Fruit fly (Drosophila melanogaster) Kc167 (cell line): ENCODE results near the gene Cpr76Bb.

Experiments
- Myc ChIP-seq: fragments of >200 bp; optimal IDR thresholded peaks from 2 replicates; lab custom pipeline; 2017; ENCODE audit warnings: missing external identifiers
- Sin3A ChIP-seq: fragments of >200 bp; optimal IDR thresholded peaks from 2 replicates; lab custom pipeline; 2018; ENCODE audit warnings: missing external identifiers
- h ChIP-seq: fragments of >200 bp; optimal IDR thresholded peaks from 3 replicates; lab custom pipeline; 2018; ENCODE audit warnings: missing external identifiers
- insv ChIP-seq: fragments of >200 bp; optimal IDR thresholded peaks from 3 replicates; lab custom pipeline; 2018; ENCODE audit warnings: missing external identifiers
- psq ChIP-seq: fragments of >200 bp; optimal IDR thresholded peaks from 2 replicates; lab custom pipeline; 2017; ENCODE audit warnings: missing external identifiers
- ttk ChIP-seq: sonication (Bioruptor generic); optimal IDR thresholded peaks from 2 replicates; lab custom pipeline; 2017; ENCODE audit warnings: missing external identifiers

Cpr76Bb gene

DNA sequence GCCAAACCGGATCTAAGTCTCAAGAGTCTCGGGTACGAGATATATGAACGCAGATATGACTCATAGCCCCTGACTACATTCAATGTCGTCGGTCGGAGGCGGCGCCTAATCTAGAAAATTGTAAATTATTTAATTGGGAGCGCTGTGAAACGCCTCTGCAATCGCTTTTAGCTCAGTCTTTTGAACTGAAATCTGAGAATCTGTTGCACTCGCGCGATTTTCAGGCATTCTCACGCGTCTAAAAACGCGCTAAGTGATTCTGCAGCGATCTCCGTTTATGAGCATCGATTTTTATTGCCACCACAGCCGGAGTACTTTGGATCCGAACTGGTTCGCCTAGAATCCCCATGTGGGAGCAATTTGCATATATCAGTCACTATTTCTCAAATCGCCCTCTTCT lies 9.1 kb downstream of the Cpr76Bb start:
- TF ChIP-seq ttk (lab: Kevin White, UChicago) = no peak
- TF ChIP-seq Sin3A (lab: Kevin White, UChicago) = no peak
- TF ChIP-seq h (lab: Kevin White, UChicago) = no peak
- TF ChIP-seq Myc (lab: Kevin White, UChicago) = no peak
- no peak for TF ChIP-seq psq (lab: Kevin White, UChicago)
- no peak for TF ChIP-seq insv (lab: Kevin White, UChicago)

DNA sequence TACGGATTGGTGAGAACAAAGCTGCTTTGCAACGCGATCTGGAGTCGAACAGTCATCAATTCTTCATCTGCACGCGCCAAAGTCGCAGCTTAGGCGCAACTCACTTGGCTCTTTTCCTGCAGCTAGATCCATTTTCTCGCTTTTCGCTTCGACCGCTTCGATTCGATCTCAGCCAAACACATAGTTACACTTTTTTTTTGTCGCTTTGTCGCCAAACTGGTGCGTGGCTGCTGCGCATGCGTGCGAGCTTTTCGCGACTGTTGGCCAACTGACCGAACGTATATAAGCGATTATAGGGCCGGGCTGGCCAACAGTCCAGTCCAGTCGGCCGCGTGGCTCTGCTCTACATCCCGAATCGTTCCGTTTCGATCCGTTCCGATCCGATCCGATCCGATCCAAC lies 13.0 kb downstream of the Cpr76Bb start, which contains the start of gene Cpr76Bd:
Gene Cpr76Bd, plus strand, starts transcription at position 301 of the 400 bp plus-strand sequence.
- no peak for TF ChIP-seq psq (lab: Kevin White, UChicago)
- no peak for TF ChIP-seq h (lab: Kevin White, UChicago)
- no peak for TF ChIP-seq ttk (lab: Kevin White, UChicago)
- no peak for TF ChIP-seq Sin3A (lab: Kevin White, UChicago)
- no peak for TF ChIP-seq insv (lab: Kevin White, UChicago)

DNA sequence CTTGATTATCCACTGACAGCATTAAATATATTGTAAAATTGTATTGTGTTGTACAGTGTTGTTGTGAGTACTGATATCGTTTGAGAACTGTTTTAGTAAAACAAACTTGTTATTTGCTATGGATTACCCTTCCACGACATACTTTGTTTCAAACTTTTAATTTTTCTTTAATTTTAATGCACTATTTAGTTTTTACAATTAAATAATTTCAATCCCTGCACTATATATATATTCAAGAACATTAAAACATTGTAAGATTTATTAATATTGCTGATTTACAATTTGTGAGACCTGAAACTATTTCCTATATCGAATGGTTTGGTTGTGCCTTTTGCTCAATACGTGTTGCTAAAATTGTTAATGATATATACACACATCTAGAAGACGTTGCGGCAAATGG lies 24.7 kb downstream of the Cpr76Bb start, which contains the start of the genes CG46434 and Dred:
Gene CG46434, minus strand, starts transcription at position 101 of the 400 bp plus-strand sequence.
Gene Dred, minus strand, starts transcription at position 101 of the 400 bp plus-strand sequence.
- TF ChIP-seq Myc (lab: Kevin White, UChicago) (no peak), Sin3A (lab: Kevin White, UChicago) (no peak), ttk (lab: Kevin White, UChicago) (no peak), psq (lab: Kevin White, UChicago) (no peak), insv (lab: Kevin White, UChicago) (no peak), h (lab: Kevin White, UChicago) (no peak)

DNA sequence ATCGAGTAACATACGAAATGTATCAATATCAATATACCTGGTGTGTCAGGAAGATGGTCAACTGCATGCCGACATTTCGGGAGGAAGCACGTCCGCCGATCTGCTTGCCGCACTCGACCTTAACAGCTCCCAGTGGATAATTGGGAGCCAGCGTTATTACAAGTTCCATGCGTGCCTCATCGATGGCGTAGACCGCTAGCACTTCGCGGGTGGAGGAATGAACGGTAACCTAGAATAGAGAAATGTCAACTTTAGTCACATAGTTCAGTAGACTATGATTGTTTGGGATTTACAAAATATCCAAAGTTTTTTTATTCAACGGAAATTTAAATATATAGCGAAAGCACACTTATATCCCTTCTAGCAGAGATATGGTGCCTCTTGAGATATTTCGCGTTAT lies 25.4 kb downstream of the Cpr76Bb start, which contains the start of the genes CG46435 and Rcd7:
Gene CG46435, plus strand, starts transcription at position 301 of the 400 bp plus-strand sequence.
Gene Rcd7, plus strand, starts transcription at position 301 of the 400 bp plus-strand sequence.
- TF ChIP-seq Sin3A (lab: Kevin White, UChicago) (no peak), ttk (lab: Kevin White, UChicago) (no peak)

DNA sequence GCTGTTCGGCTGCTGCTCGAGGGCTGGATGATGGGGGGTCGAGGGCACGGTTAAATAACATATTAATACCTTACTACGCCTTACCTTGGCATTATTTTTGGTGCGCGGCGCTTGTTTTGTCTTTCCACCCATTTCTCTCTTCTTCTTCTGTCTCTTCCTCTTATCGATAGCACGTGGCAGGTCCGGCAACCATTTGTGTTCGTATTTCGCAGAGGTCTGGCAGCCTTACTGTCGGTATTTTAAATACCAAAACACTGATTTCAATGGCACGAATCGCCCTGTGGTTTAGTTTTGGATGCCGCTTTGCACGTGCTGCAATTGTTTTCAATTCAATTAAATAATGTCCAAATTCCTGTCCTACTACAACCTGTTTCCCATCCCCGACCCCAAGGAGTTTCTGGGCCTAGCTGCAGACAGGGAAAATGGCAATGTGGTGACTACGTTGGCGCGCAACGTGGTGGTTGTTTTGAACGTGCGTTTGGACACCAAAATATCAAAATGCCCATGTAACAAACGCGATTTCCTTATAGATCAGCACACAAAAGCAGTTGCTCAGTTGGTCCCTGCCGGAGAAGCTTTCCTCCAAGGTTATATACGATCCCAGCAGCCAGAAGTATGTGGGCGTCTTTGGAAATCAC lies 32.8 kb downstream of the Cpr76Bb start, which contains the start of the genes Ltn1 and CG9300:
Gene Ltn1, minus strand, starts transcription at position 155 of the 638 bp plus-strand sequence.
Gene CG9300, plus strand, starts transcription at position 285 of the 638 bp plus-strand sequence.
- TF ChIP-seq insv (lab: Kevin White, UChicago) = no peak

DNA sequence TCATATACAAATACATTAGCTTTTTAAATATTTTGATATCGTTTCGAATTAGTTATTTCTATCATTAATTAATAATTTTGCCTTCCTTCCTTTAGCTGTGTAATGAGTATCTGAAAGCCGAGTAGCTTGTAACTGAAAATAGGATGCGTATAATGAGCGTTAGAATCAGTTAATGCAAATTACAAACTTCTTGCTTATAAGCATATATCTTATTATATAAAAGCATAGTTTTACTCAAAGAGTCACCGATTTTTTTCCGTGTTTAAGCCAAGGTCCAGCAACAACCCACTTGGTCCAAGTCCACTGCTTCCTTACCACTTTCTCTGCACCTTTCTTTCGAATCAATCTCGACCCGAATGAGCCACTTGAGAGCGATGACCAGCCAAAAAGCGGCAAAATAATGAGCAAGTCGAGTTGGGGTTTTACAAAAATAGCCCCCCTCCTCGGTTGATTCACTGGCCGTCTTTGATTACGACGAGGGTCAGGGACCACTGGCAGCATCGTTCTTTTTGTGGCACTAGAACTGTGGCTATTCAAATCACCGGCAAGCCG lies 36.5 kb downstream of the Cpr76Bb start:
- TF ChIP-seq psq (lab: Kevin White, UChicago) (no peak), ttk (lab: Kevin White, UChicago) (no peak), Sin3A (lab: Kevin White, UChicago) (no peak), Myc (lab: Kevin White, UChicago) (no peak), h (lab: Kevin White, UChicago) (no peak), insv (lab: Kevin White, UChicago) (no peak)

DNA sequence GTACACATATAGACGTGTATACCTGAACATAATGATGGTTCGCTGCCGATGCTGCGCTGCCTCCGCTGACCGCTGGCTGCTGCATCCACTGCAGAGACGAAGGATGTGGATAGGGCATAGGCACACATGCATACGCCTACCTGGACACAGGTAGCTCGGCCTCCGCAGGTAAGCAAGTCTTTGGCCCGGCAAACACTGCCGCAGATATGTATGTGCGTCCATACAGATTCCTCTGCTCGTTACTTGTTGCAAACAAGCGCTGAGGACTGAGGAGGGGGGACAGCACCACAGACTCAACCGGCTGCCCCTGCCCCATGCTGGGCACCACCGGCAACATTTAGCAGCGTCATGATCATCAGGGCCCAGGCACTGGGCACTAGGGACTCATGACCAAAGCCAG lies 37.3 kb downstream of the Cpr76Bb start:
- TF ChIP-seq psq (lab: Kevin White, UChicago) (no peak), Sin3A (lab: Kevin White, UChicago) (no peak), ttk (lab: Kevin White, UChicago) (no peak), h (lab: Kevin White, UChicago) (no peak), Myc (lab: Kevin White, UChicago) (no peak), insv (lab: Kevin White, UChicago) (no peak)

DNA sequence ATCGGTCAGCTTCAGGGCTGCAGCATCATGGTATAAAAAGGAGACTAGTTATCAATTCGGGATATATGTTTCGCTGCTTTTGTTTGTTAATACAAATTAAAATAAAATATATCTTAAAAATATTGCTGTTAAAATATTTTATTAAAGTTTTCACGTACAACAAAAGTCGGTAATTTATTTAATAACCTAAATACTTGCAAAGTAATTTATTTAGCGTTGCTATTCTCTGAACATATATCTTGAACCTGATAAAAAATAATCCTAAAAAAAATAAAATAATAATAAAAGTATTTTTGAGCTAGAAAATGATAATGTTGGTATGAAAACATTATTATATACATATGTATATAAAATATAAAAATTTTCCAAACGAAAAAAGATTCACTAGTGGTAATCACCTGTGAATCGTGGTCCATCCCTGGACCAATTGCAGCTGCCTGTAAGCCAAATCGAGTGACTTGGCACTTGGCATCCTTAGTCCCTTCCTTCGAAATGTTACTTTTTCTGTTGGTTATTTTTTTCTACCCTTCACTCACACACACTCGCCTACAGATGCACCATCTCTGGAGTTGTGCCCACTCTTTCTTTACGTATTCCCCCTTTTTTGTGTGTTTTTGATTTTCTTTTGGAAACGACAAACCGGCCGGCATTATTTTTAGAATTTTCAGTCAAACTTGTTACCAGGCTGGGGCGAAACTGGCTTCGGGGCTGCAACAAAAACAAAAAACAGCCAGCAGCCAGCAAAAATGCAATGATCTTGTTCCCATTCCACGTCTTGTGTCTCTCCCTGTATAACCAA lies 37.9 kb downstream of the Cpr76Bb start:
- TF ChIP-seq Sin3A (lab: Kevin White, UChicago) = no peak
- no peak for TF ChIP-seq psq (lab: Kevin White, UChicago)
- no peak for TF ChIP-seq insv (lab: Kevin White, UChicago)
- TF ChIP-seq h (lab: Kevin White, UChicago) = no peak
- no peak for TF ChIP-seq ttk (lab: Kevin White, UChicago)
- TF ChIP-seq Myc (lab: Kevin White, UChicago) = no peak

DNA sequence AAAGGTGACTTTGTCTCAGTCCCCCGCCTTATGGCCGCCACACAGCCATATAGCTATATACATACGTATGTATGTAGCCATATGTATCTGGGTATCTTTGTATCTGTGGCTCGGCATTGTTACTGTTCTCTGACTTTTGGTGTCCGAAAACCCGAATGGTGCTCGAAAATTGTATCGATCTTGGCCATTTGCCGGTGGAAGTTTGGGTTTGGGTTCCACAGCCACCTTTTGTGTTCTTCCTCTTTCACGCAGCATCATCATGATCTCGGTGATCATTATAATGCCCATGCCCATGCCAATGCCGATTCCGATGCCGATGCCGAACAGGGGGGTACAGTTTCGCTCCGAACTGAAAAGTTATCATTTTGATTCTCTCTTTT lies 38.5 kb downstream of the Cpr76Bb start:
- TF ChIP-seq Sin3A (lab: Kevin White, UChicago) = no peak

DNA sequence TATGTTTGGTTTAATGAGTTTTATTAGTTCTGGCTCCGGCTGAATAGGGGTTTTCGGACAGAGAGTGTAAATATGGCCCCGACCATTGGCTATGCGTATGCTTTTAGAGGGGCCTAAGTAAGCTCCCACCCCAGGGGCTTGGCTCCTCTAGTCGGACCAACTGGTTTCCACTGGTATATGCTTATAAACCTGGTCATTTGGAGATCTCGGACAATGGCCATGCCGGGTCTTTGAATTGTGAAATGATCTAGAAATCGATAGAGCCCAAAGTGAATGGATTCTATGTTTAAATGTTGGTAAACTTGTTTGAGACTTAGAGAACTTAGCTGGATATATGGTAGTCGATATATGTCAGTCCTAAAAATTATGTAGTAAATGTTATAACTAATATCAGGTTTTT lies 39.2 kb downstream of the Cpr76Bb start:
- TF ChIP-seq Sin3A (lab: Kevin White, UChicago) (no peak), Myc (lab: Kevin White, UChicago) (no peak), ttk (lab: Kevin White, UChicago) (no peak), insv (lab: Kevin White, UChicago) (no peak), h (lab: Kevin White, UChicago) (no peak)

DNA sequence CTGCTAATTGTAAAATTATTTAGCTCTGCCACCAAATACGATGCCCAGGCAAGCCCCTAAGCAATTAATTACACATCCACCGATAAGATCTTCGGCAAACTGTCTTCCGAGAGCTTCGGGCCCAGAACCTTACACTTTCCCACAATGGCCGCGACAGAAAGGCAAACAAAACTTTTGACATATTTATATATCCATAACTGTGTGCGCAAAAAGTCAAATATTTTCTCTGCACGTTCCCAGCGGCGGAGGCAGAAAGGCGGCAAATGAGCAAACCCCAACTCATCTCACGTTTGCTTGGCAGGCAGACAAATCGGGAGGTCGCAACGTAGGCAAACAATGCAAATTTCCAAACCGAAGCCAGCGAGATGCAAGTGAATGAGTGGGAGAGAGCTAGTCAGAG lies 39.7 kb downstream of the Cpr76Bb start:
- no peak for TF ChIP-seq insv (lab: Kevin White, UChicago)
- TF ChIP-seq ttk (lab: Kevin White, UChicago) = no peak
- TF ChIP-seq Sin3A (lab: Kevin White, UChicago) = no peak
- no peak for TF ChIP-seq Myc (lab: Kevin White, UChicago)
- TF ChIP-seq h (lab: Kevin White, UChicago) = no peak
- TF ChIP-seq psq (lab: Kevin White, UChicago) = no peak
